Worm (Caenorhabditis elegans) whole organism, late embryonic: ENCODE data around the gene ref-1.

Experiments used
- C38D4.7 ChIP-seq: fragments of 200-800 bp; sonication (Bioruptor generic); optimal IDR thresholded peaks from 2 replicates; lab custom pipeline; 2018; ENCODE audit warnings: mild to moderate bottlenecking, missing genetic modification characterization, moderate library complexity, missing compliant biosample characterization
- K09A11.1 ChIP-seq: sonication (generic microtip); optimal IDR thresholded peaks from 2 replicates; lab custom pipeline; 2017; ENCODE audit warnings: antibody characterized with exemption, mild to moderate bottlenecking, missing genetic modification characterization, missing compliant biosample characterization; ENCODE audit not compliant: insufficient read depth
- ama-1 ChIP-seq: fragments of 150-350 bp; optimal IDR thresholded peaks from 2 replicates; lab custom pipeline; 2014
- ceh-18 ChIP-seq: sonication (generic microtip); optimal IDR thresholded peaks from 2 replicates; lab custom pipeline; 2016; ENCODE audit warnings: missing genetic modification characterization, missing compliant biosample characterization
- ceh-19 ChIP-seq: fragments of 200-800 bp; sonication (Bioruptor generic); optimal IDR thresholded peaks from 2 replicates; lab custom pipeline; 2018; ENCODE audit warnings: mild to moderate bottlenecking, missing genetic modification characterization, missing compliant biosample characterization
- ceh-48 ChIP-seq: sonication (generic microtip); optimal IDR thresholded peaks from 2 replicates; lab custom pipeline; 2016; ENCODE audit warnings: missing genetic modification characterization, inconsistent platforms, missing compliant biosample characterization
- ceh-6 ChIP-seq: fragments of 200-800 bp; sonication (Bioruptor generic); optimal IDR thresholded peaks from 2 replicates; lab custom pipeline; 2018; ENCODE audit warnings: mild to moderate bottlenecking, missing genetic modification characterization, missing compliant biosample characterization
- che-1 ChIP-seq: sonication (generic microtip); optimal IDR thresholded peaks from 2 replicates; lab custom pipeline; 2016; ENCODE audit warnings: mild to moderate bottlenecking, missing genetic modification characterization, missing compliant biosample characterization
- dve-1 ChIP-seq: sonication (generic microtip); optimal IDR thresholded peaks from 2 replicates; lab custom pipeline; 2017; ENCODE audit warnings: antibody characterized with exemption, mild to moderate bottlenecking, missing genetic modification characterization, missing compliant biosample characterization
- elt-2 ChIP-seq: sonication (generic microtip); optimal IDR thresholded peaks from 2 replicates; lab custom pipeline; 2016; ENCODE audit warnings: missing genetic modification reagents, missing genetic modification characterization, missing compliant biosample characterization
- elt-4 ChIP-seq: sonication (generic microtip); optimal IDR thresholded peaks from 2 replicates; lab custom pipeline; 2016; ENCODE audit warnings: missing genetic modification characterization, missing compliant biosample characterization
- ets-4 ChIP-seq: sonication (generic microtip); optimal IDR thresholded peaks from 2 replicates; lab custom pipeline; 2016; ENCODE audit warnings: missing genetic modification characterization, missing compliant biosample characterization
- fkh-6 ChIP-seq: sonication (generic microtip); optimal IDR thresholded peaks from 2 replicates; lab custom pipeline; 2016; ENCODE audit warnings: missing genetic modification characterization, missing compliant biosample characterization
- hlh-13 ChIP-seq: fragments of 200-800 bp; sonication (Bioruptor generic); optimal IDR thresholded peaks from 2 replicates; lab custom pipeline; 2018; ENCODE audit warnings: mild to moderate bottlenecking, missing genetic modification characterization, missing compliant biosample characterization
- hlh-15 ChIP-seq: sonication (generic microtip); optimal IDR thresholded peaks from 2 replicates; lab custom pipeline; 2016; ENCODE audit warnings: missing genetic modification characterization, missing compliant biosample characterization
- hlh-30 ChIP-seq: sonication (generic microtip); optimal IDR thresholded peaks from 2 replicates; lab custom pipeline; 2017; ENCODE audit warnings: antibody characterized with exemption, missing genetic modification characterization, missing compliant biosample characterization; ENCODE audit not compliant: insufficient read depth
- hlh-6 ChIP-seq: sonication (generic microtip); optimal IDR thresholded peaks from 2 replicates; lab custom pipeline; 2016; ENCODE audit warnings: missing genotype, missing genetic modification characterization, missing compliant biosample characterization
- lin-11 ChIP-seq: fragments of 200-800 bp; sonication (Bioruptor generic); optimal IDR thresholded peaks from 2 replicates; lab custom pipeline; 2018; ENCODE audit warnings: mild to moderate bottlenecking, missing genetic modification characterization, missing compliant biosample characterization
- madf-2 ChIP-seq: sonication (generic microtip); optimal IDR thresholded peaks from 2 replicates; lab custom pipeline; 2017; ENCODE audit warnings: missing genetic modification characterization, missing compliant biosample characterization
- mec-3 ChIP-seq: sonication (generic microtip); optimal IDR thresholded peaks from 2 replicates; lab custom pipeline; 2016; ENCODE audit warnings: borderline replicate concordance, missing genetic modification characterization, missing compliant biosample characterization
- nhr-232 ChIP-seq: sonication (generic microtip); optimal IDR thresholded peaks from 2 replicates; lab custom pipeline; 2016; ENCODE audit warnings: missing genetic modification characterization, missing compliant biosample characterization
- odd-2 ChIP-seq: sonication (generic microtip); optimal IDR thresholded peaks from 2 replicates; lab custom pipeline; 2017; ENCODE audit warnings: antibody characterized with exemption, mild to moderate bottlenecking, missing genetic modification characterization, missing compliant biosample characterization
- pag-3 ChIP-seq: sonication (generic microtip); optimal IDR thresholded peaks from 2 replicates; lab custom pipeline; 2016; ENCODE audit warnings: missing compliant biosample characterization, missing genetic modification characterization, borderline replicate concordance
- pat-9 ChIP-seq: fragments of 200-800 bp; sonication (Bioruptor generic); optimal IDR thresholded peaks from 2 replicates; lab custom pipeline; 2018; ENCODE audit warnings: mild to moderate bottlenecking, missing genetic modification characterization, moderate library complexity, missing compliant biosample characterization
- pax-1 ChIP-seq: fragments of 150-350 bp; optimal IDR thresholded peaks from 2 replicates; lab custom pipeline; 2014; ENCODE audit warnings: missing biosample characterization, missing genetic modification characterization
- pha-2 ChIP-seq: sonication (generic microtip); optimal IDR thresholded peaks from 2 replicates; lab custom pipeline; 2017; ENCODE audit warnings: mild to moderate bottlenecking, missing genetic modification characterization, missing compliant biosample characterization
- pha-4 ChIP-seq: fragments of 150-350 bp; optimal IDR thresholded peaks from 2 replicates; lab custom pipeline; 2018; ENCODE audit warnings: missing biosample characterization, missing genetic modification reagents, missing genetic modification characterization
- pros-1 ChIP-seq: fragments of 150-350 bp; optimal IDR thresholded peaks from 2 replicates; lab custom pipeline; 2014; ENCODE audit warnings: missing biosample characterization, missing genetic modification reagents, missing genetic modification characterization
- sdc-2 ChIP-seq: sonication (generic microtip); optimal IDR thresholded peaks from 2 replicates; lab custom pipeline; 2016; ENCODE audit warnings: missing genotype, missing genetic modification characterization, missing compliant biosample characterization
- sox-2 ChIP-seq: fragments of 200-800 bp; sonication (Bioruptor generic); IDR thresholded peaks from 2 replicates; pipeline ENCODE4 v1.3.6; 2022; ENCODE audit warnings: missing genetic modification reagents, missing genetic modification characterization, missing compliant biosample characterization
- tbx-2 ChIP-seq: sonication (generic microtip); optimal IDR thresholded peaks from 2 replicates; lab custom pipeline; 2016; ENCODE audit warnings: missing genetic modification characterization, missing compliant biosample characterization
- tbx-7 ChIP-seq: sonication (generic microtip); optimal IDR thresholded peaks from 2 replicates; lab custom pipeline; 2016; ENCODE audit warnings: missing genotype, missing genetic modification characterization, missing compliant biosample characterization
- ttx-3 ChIP-seq: sonication (generic microtip); optimal IDR thresholded peaks from 2 replicates; lab custom pipeline; 2016; ENCODE audit warnings: missing genetic modification reagents, missing genetic modification characterization, missing compliant biosample characterization
- unc-42 ChIP-seq: sonication (generic microtip); optimal IDR thresholded peaks from 2 replicates; lab custom pipeline; 2016; ENCODE audit warnings: missing genotype, missing genetic modification characterization, missing compliant biosample characterization
- unc-55 ChIP-seq: sonication (generic microtip); optimal IDR thresholded peaks from 2 replicates; lab custom pipeline; 2017; ENCODE audit warnings: missing biosample characterization, missing genetic modification reagents, missing genetic modification characterization
- zip-5 ChIP-seq: sonication (generic microtip); optimal IDR thresholded peaks from 2 replicates; lab custom pipeline; 2016; ENCODE audit warnings: missing genetic modification characterization, missing compliant biosample characterization

ref-1 gene

DNA sequence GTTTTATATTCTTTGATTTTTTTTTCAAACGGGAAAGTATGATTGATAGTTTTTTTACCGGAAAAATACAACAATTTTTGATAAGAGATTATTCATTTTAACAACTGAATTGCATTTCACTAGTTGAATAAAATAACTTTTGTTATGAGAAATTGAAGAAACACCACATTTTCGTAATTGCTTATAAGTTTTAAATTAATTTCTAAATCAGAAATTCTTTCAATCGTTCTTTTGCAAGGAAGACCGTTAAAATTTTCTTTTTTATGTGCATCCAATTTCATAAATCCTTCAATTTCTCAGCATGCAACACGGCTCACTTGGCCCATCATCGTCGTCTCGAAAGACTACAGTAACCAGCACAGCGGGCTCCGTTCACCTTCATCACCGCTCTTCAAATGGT, 4.3 kb downstream of the ref-1 start, which contains the start of gene plc-3:
Gene plc-3, plus strand, starts transcription at position 301 of the 400 bp plus-strand sequence.
- TF ChIP-seq hlh-15 (tag; lab: Kevin White, UChicago) (no peak), sox-2 (GFP tag; lab: Robert Waterston, UW) (no peak), ttx-3 (tag; lab: Kevin White, UChicago) (no peak), odd-2 (no peak), dve-1 (tag; lab: Kevin White, UChicago) (no peak), pax-1 (tag; lab: Kevin White, UChicago) (no peak), hlh-30 (tag; lab: Kevin White, UChicago) (no peak), madf-2 (tag; lab: Kevin White, UChicago) (no peak), unc-42 (no peak), mec-3 (tag; lab: Kevin White, UChicago) (no peak), hlh-13 (GFP tag; lab: Kevin White, UChicago) (no peak), zip-5 (tag; lab: Kevin White, UChicago) (no peak), lin-11 (tag; lab: Kevin White, UChicago) (no peak)

ce11 chrII:10227030-10227429, 8.8 kb downstream of the ref-1 start, which contains the start of gene srh-135:
Gene srh-135 (minus strand): TSS chrII:10227130.
- no peak for TF ChIP-seq fkh-6
- no peak for TF ChIP-seq pag-3 (tag; lab: Kevin White, UChicago)
- TF ChIP-seq elt-2: no peak
- no peak for TF ChIP-seq ceh-18
- no peak for TF ChIP-seq ttx-3 (tag; lab: Kevin White, UChicago)
- TF ChIP-seq ceh-19: no peak
- no peak for TF ChIP-seq pha-2 (tag; lab: Kevin White, UChicago)
- TF ChIP-seq nhr-232: no peak
- TF ChIP-seq hlh-6: no peak
- no peak for TF ChIP-seq che-1 (tag; lab: Kevin White, UChicago)
- no peak for TF ChIP-seq ceh-6 (GFP tag; lab: Kevin White, UChicago)
- TF ChIP-seq elt-4: no peak
- TF ChIP-seq unc-55 (GFP tag; lab: Kevin White, UChicago): no peak
- TF ChIP-seq ets-4: no peak
- TF ChIP-seq hlh-30 (tag; lab: Kevin White, UChicago): no peak

DNA sequence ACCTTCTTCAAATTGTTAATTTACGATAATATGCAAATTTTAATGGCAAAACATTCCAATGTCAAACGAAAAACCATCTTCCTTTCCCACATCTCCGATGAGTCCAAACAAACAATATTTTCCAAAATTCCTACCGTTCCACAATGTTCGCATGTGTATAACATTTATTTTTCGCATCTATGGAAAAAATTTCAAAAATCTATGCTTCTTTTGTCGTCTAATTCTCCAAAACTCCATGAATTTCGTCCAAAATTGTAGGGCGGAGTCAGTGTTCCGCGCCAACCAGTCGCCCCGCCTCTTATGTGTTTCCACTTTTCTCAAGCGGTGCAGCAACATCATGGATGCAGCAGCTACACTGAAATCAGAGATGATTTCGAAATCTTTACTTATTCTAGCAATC, 12.7 kb downstream of the ref-1 start, which contains the start of gene T01E8.8:
Gene T01E8.8, plus strand, starts transcription at position 301 of the 400 bp plus-strand sequence.
- no peak for TF ChIP-seq odd-2
- TF ChIP-seq hlh-15 (tag; lab: Kevin White, UChicago): no peak
- TF ChIP-seq pat-9: no peak
- TF ChIP-seq ceh-6 (GFP tag; lab: Kevin White, UChicago): no peak
- TF ChIP-seq, all 69 proteins: peak for 0

DNA sequence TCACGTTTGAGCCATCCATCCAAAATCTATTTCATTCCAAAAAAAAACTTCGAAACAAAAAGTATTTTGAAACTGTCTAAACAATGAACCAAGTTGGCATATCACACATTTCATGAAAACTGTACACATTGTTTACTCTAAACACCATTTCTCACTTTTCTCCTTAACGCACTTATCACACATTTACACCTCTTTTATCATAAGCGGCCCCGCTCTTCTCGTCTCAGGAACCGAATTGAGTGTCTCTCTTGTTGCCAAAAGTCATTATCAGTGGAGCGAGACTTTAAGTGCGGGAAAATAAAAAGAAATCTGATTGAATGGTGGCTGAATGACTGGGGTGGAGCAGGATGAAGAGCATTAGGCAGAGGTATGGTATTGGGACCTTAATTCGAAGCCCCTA, 13.6 kb downstream of the ref-1 start:
- TF ChIP-seq pros-1 (tag; lab: Kevin White, UChicago): no peak
- no peak for TF ChIP-seq sdc-2 (tag; lab: Kevin White, UChicago)
- TF ChIP-seq ama-1 (lab: Kevin White, UChicago): no peak
- TF ChIP-seq pax-1 (tag; lab: Kevin White, UChicago): peak; percentile 42
- TF ChIP-seq zip-5 (tag; lab: Kevin White, UChicago): no peak
- TF ChIP-seq pha-2 (tag; lab: Kevin White, UChicago): no peak
- TF ChIP-seq elt-2: peak; percentile 60
- no peak for TF ChIP-seq ceh-48
- TF ChIP-seq C38D4.7 (GFP tag; lab: Kevin White, UChicago): no peak
- TF ChIP-seq unc-42: no peak
- TF ChIP-seq ceh-6 (GFP tag; lab: Kevin White, UChicago): no peak
- TF ChIP-seq dve-1 (tag; lab: Kevin White, UChicago): no peak
- no peak for TF ChIP-seq ceh-18
- TF ChIP-seq pat-9: no peak
- TF ChIP-seq tbx-2 (tag; lab: Kevin White, UChicago): no peak
- TF ChIP-seq K09A11.1 (tag; lab: Kevin White, UChicago): no peak
- TF ChIP-seq pha-4: no peak
- no peak for TF ChIP-seq tbx-7
